Worm (Caenorhabditis elegans): Measurements from ENCODE around the gene col-10.

ce11 chrV:9148151-9148550, 17.0 kb downstream of the col-10 start:
- TF ChIP-seq ceh-39 (tag; optimal IDR thresholded peaks at IDR 0.05) (no peak), lin-13 (tag; optimal IDR thresholded peaks at IDR 0.05) (no peak), ztf-11 (tag; optimal IDR thresholded peaks at IDR 0.05) (no peak), sptf-1 (tag; optimal IDR thresholded peaks at IDR 0.05) (no peak), pha-4 (tag; optimal IDR thresholded peaks at IDR 0.05) (no peak), nhr-76 (tag; optimal IDR thresholded peaks at IDR 0.05) (no peak), unc-39 (tag; optimal IDR thresholded peaks at IDR 0.05) (no peak), cnd-1 (tag; optimal IDR thresholded peaks at IDR 0.05) (no peak), unc-62 (GFP tag; optimal IDR thresholded peaks at IDR 0.05) (no peak), snpc-4 (tag; optimal IDR thresholded peaks at IDR 0.05) (no peak), nhr-28 (tag; optimal IDR thresholded peaks at IDR 0.05) (no peak)
